Worm (Caenorhabditis elegans) whole organism, L4 larva: ENCODE data around the gene F28C10.3.

ENCODE experiments used
- F37D6.2 ChIP-seq: sonication (generic microtip); optimal IDR thresholded peaks from 2 replicates; lab custom pipeline; 2016; ENCODE audit warnings: mild to moderate bottlenecking, missing genetic modification characterization, missing compliant biosample characterization
- Y105C5A.15 ChIP-seq: fragments of 200-800 bp; sonication (Bioruptor generic); IDR thresholded peaks from 2 replicates; pipeline ENCODE4 v1.3.6; 2022; ENCODE audit warnings: missing genetic modification characterization, missing compliant biosample characterization
- Y5F2A.4 ChIP-seq: fragments of 200-800 bp; sonication (Bioruptor generic); optimal IDR thresholded peaks from 2 replicates; lab custom pipeline; 2018; ENCODE audit warnings: mild to moderate bottlenecking, missing genetic modification characterization, missing compliant biosample characterization
- aha-1 ChIP-seq: fragments of 150-350 bp; peaks from one replicate; lab custom pipeline; 2014; ENCODE audit warnings: missing biosample characterization, missing genetic modification characterization
- arid-1 ChIP-seq: fragments of 200-800 bp; sonication (Bioruptor generic); conservative IDR thresholded peaks from 2 replicates; pipeline ENCODE4 v1.3.6; 2022; ENCODE audit warnings: missing genetic modification reagents, missing genetic modification characterization, missing compliant biosample characterization
- attf-4 ChIP-seq: sonication (generic microtip); optimal IDR thresholded peaks from 3 replicates; lab custom pipeline; 2017; ENCODE audit warnings: missing biosample characterization, missing genetic modification characterization
- ceh-44 ChIP-seq: fragments of 200-800 bp; sonication (Bioruptor generic); IDR thresholded peaks from 2 replicates; pipeline ENCODE4 v1.3.6; 2022; ENCODE audit warnings: missing genetic modification reagents, missing genetic modification characterization, missing compliant biosample characterization
- daf-16 ChIP-seq, 3 experiments: sonication (generic microtip); optimal IDR thresholded peaks; 2 replicates each; lab custom pipeline; 2016 to 2017; ENCODE audit warnings: missing genetic modification characterization in 3 of 3, missing genetic modification reagents in 3 of 3, mild to moderate bottlenecking in 2 of 3, missing compliant biosample characterization in 2 of 3, missing biosample characterization in 1 of 3, moderate library complexity in 1 of 3
- dmd-9 ChIP-seq: fragments of 200-800 bp; sonication (Bioruptor generic); IDR thresholded peaks from 2 replicates; pipeline ENCODE4 v1.3.6; 2022; ENCODE audit warnings: missing genetic modification reagents, missing genetic modification characterization, missing compliant biosample characterization
- dpl-1 ChIP-seq: fragments of 150-350 bp; optimal IDR thresholded peaks from 2 replicates; lab custom pipeline; 2014; ENCODE audit warnings: missing biosample characterization, missing genetic modification reagents, missing genetic modification characterization
- egl-27 ChIP-seq: sonication (generic microtip); optimal IDR thresholded peaks from 3 replicates; lab custom pipeline; 2017; ENCODE audit warnings: missing biosample characterization, missing genetic modification reagents, missing genetic modification characterization
- fkh-10 ChIP-seq: fragments of 150-350 bp; optimal IDR thresholded peaks from 2 replicates; lab custom pipeline; 2014; ENCODE audit warnings: missing biosample characterization, missing genetic modification reagents, missing genetic modification characterization
- fos-1 ChIP-seq: fragments of 150-350 bp; optimal IDR thresholded peaks from 2 replicates; lab custom pipeline; 2014; ENCODE audit warnings: missing biosample characterization, missing genetic modification characterization
- gei-8 ChIP-seq: fragments of 200-800 bp; sonication (Bioruptor generic); optimal IDR thresholded peaks from 2 replicates; lab custom pipeline; 2018; ENCODE audit warnings: mild to moderate bottlenecking, missing genetic modification characterization, missing compliant biosample characterization
- hif-1 ChIP-seq, 2 experiments: sonication (generic microtip); optimal IDR thresholded peaks; 2 replicates each; lab custom pipeline; 2016 to 2017; ENCODE audit warnings: missing compliant biosample characterization in 2 of 2, missing genetic modification characterization in 2 of 2, missing genetic modification reagents in 2 of 2, missing genotype in 2 of 2, mild to moderate bottlenecking in 1 of 2
- hlh-11 ChIP-seq: fragments of 200-800 bp; sonication (Bioruptor generic); optimal IDR thresholded peaks from 2 replicates; lab custom pipeline; 2018; ENCODE audit warnings: mild to moderate bottlenecking, missing genetic modification characterization, missing compliant biosample characterization
- hlh-30 ChIP-seq: sonication (generic microtip); optimal IDR thresholded peaks from 2 replicates; lab custom pipeline; 2017; ENCODE audit warnings: antibody characterized with exemption, mild to moderate bottlenecking, missing genetic modification characterization, missing compliant biosample characterization; ENCODE audit not compliant: insufficient read depth
- hmg-1.1 ChIP-seq: fragments of 200-800 bp; sonication (Bioruptor generic); IDR thresholded peaks from 2 replicates; pipeline ENCODE4 v1.3.6; 2022; ENCODE audit warnings: missing genetic modification reagents, missing genetic modification characterization, missing compliant biosample characterization
- lin-1 ChIP-seq: fragments of 200-800 bp; sonication (Bioruptor generic); IDR thresholded peaks from 2 replicates; pipeline ENCODE4 v1.3.6; 2022; ENCODE audit warnings: missing genetic modification reagents, missing genetic modification characterization, missing compliant biosample characterization
- lin-13 ChIP-seq: fragments of 150-350 bp; optimal IDR thresholded peaks from 2 replicates; lab custom pipeline; 2014; ENCODE audit warnings: missing biosample characterization, missing genetic modification reagents, missing genetic modification characterization
- lin-15B ChIP-seq: fragments of 150-350 bp; sonication (generic microtip); optimal IDR thresholded peaks from 3 replicates; lab custom pipeline; 2014; ENCODE audit warnings: missing biosample characterization, missing genetic modification characterization
- mdl-1 ChIP-seq, 2 experiments: fragments of 150-350 bp in 1 of 2; sonication (generic microtip) in 1 of 2; optimal IDR thresholded peaks; 2 replicates each; lab custom pipeline; 2014 to 2017; ENCODE audit warnings: missing biosample characterization in 2 of 2, missing genetic modification characterization in 2 of 2
- mep-1 ChIP-seq: fragments of 150-350 bp; sonication (generic microtip); optimal IDR thresholded peaks from 3 replicates; lab custom pipeline; 2014; ENCODE audit warnings: missing biosample characterization, missing genetic modification characterization
- mes-2 ChIP-seq: sonication (generic microtip); optimal IDR thresholded peaks from 2 replicates; lab custom pipeline; 2016; ENCODE audit warnings: missing genotype, mild to moderate bottlenecking, missing genetic modification characterization, missing compliant biosample characterization; ENCODE audit not compliant: poor library complexity, severe bottlenecking
- mxl-3 ChIP-seq: fragments of 200-800 bp; sonication (Bioruptor generic); optimal IDR thresholded peaks from 2 replicates; lab custom pipeline; 2018; ENCODE audit warnings: mild to moderate bottlenecking, missing genetic modification characterization, missing compliant biosample characterization
- nhr-10 ChIP-seq: fragments of 150-350 bp; optimal IDR thresholded peaks from 2 replicates; lab custom pipeline; 2014; ENCODE audit warnings: missing biosample characterization, missing genetic modification characterization
- nhr-102 ChIP-seq: sonication (generic microtip); optimal IDR thresholded peaks from 2 replicates; lab custom pipeline; 2016; ENCODE audit warnings: mild to moderate bottlenecking, missing genetic modification characterization, moderate library complexity, missing compliant biosample characterization
- nhr-11 ChIP-seq: fragments of 150-350 bp; optimal IDR thresholded peaks from 2 replicates; lab custom pipeline; 2014; ENCODE audit warnings: missing biosample characterization, missing genetic modification characterization
- nhr-237 ChIP-seq: sonication (generic microtip); optimal IDR thresholded peaks from 2 replicates; lab custom pipeline; 2017; ENCODE audit warnings: missing biosample characterization, missing genetic modification characterization
- nhr-28 ChIP-seq: fragments of 150-350 bp; optimal IDR thresholded peaks from 2 replicates; lab custom pipeline; 2014; ENCODE audit warnings: missing biosample characterization, missing genetic modification characterization
- nhr-48 ChIP-seq: sonication (generic microtip); optimal IDR thresholded peaks from 2 replicates; lab custom pipeline; 2016; ENCODE audit warnings: mild to moderate bottlenecking, missing genetic modification characterization, missing compliant biosample characterization
- nhr-76 ChIP-seq: fragments of 150-350 bp; optimal IDR thresholded peaks from 2 replicates; lab custom pipeline; 2014; ENCODE audit warnings: missing biosample characterization, missing genetic modification characterization
- pha-4 ChIP-seq, 2 experiments: fragments of 150-350 bp in 1 of 2; fragments of 200-800 bp in 1 of 2; sonication (Bioruptor generic) in 1 of 2; IDR thresholded peaks in 1 of 2; optimal IDR thresholded peaks in 1 of 2; 2 replicates each; pipeline versions ENCODE4 v1.3.6 to Lab custom; 2014 to 2022; ENCODE audit warnings: missing genetic modification characterization in 2 of 2, missing genetic modification reagents in 2 of 2, missing biosample characterization in 1 of 2, missing compliant biosample characterization in 1 of 2
- rbr-2 ChIP-seq: sonication (generic microtip); optimal IDR thresholded peaks from 2 replicates; lab custom pipeline; 2016; ENCODE audit warnings: missing genotype, missing genetic modification characterization, missing compliant biosample characterization
- saeg-2 ChIP-seq: fragments of 200-800 bp; sonication (Bioruptor generic); IDR thresholded peaks from 2 replicates; pipeline ENCODE4 v1.3.6; 2022; ENCODE audit warnings: missing genetic modification reagents, missing genetic modification characterization, missing compliant biosample characterization
- sdz-12 ChIP-seq: fragments of 200-800 bp; sonication (Bioruptor generic); optimal IDR thresholded peaks from 2 replicates; lab custom pipeline; 2018; ENCODE audit warnings: mild to moderate bottlenecking, missing genetic modification characterization, missing compliant biosample characterization
- set-16 ChIP-seq: fragments of 200-800 bp; sonication (Bioruptor generic); IDR thresholded peaks from 2 replicates; pipeline ENCODE4 v1.3.6; 2022; ENCODE audit warnings: missing genetic modification reagents, missing genetic modification characterization, missing compliant biosample characterization
- skn-1 ChIP-seq: fragments of 150-350 bp; optimal IDR thresholded peaks from 2 replicates; lab custom pipeline; 2014; ENCODE audit warnings: missing biosample characterization, missing genetic modification characterization
- tra-1 ChIP-seq: fragments of 200-800 bp; sonication (Bioruptor generic); IDR thresholded peaks from 2 replicates; pipeline ENCODE4 v1.3.6; 2022; ENCODE audit warnings: missing genetic modification reagents, missing genetic modification characterization, missing compliant biosample characterization
- unc-130 ChIP-seq: sonication (generic microtip); optimal IDR thresholded peaks from 2 replicates; lab custom pipeline; 2016; ENCODE audit warnings: missing genetic modification reagents, missing genetic modification characterization, missing compliant biosample characterization
- unc-62 ChIP-seq, 3 experiments: fragments of 150-350 bp in 1 of 3; sonication (generic microtip); optimal IDR thresholded peaks in 2 of 3; peaks in 1 of 3; 1 replicate in 1 of 3; 2 replicates in 2 of 3; lab custom pipeline; 2014 to 2017; ENCODE audit warnings: missing biosample characterization in 3 of 3, missing genetic modification characterization in 3 of 3, missing genetic modification reagents in 3 of 3, missing genotype in 1 of 3
- zip-11 ChIP-seq: fragments of 200-800 bp; sonication (Bioruptor generic); IDR thresholded peaks from 2 replicates; pipeline ENCODE4 v1.3.6; 2022; ENCODE audit warnings: missing genetic modification characterization, missing compliant biosample characterization
- zip-2 ChIP-seq: fragments of 150-350 bp; optimal IDR thresholded peaks from 2 replicates; lab custom pipeline; 2014; ENCODE audit warnings: missing biosample characterization, missing genetic modification characterization
- ztf-11 ChIP-seq: fragments of 150-350 bp; optimal IDR thresholded peaks from 2 replicates; lab custom pipeline; 2014; ENCODE audit warnings: missing biosample characterization, missing genetic modification characterization

The F28C10.3 gene

DNA sequence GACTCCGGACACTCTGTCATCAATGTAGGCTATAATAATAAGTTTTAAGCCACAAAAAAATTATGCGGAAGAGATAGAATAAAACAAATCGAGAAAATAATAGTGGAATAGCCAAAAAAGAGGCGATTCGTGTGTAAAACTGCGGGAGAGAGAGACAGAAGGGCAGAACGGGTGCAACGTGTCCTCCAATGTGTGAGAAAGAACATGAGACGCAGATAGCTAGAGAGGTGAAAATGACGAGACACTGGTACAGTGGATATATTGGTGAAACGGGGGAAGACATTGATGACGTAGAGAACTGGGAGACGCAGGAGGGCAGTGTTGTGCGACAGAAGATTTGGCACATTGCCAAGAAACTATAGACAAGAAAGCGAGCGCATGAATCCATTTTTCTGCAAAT is at the start of gene F28C10.3 (continued):
- TF ChIP-seq fkh-10 (GFP tag; lab: Kevin White, UChicago): peak; percentile 25

DNA sequence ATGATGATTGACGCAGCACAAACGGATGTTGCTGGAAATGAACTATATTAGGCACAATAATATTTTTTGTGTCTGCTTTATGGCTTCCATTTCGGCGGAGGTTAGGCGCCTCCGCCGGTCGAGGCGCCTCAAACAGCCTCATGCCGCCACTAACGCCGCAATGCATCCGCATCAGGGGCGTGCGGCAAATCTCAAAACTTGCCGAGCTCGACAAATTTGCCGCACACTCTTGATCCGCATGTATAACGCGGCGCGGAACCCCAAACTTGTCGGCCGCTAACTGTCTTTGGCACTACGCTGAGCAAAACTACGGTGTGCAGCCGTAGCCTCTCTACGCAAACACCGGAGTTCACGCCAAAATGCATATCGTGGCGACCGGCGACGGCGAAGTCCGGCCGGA is 46.1 kb upstream of the F28C10.3 start:
- TF ChIP-seq unc-130 (no peak), daf-16 (GFP tag; optimal IDR thresholded peaks at IDR 0.05; lab: Kevin White, UChicago) (no peak), daf-16 (tag; optimal IDR thresholded peaks at IDR 0.05; lab: Kevin White, UChicago) (no peak), nhr-237 (tag; lab: Kevin White, UChicago) (no peak), set-16 (GFP tag; lab: Robert Waterston, UW) (peak; percentile 70), arid-1 (GFP tag; lab: Robert Waterston, UW) (no peak)
- TF ChIP-seq, all 104 proteins: peak for 1

DNA sequence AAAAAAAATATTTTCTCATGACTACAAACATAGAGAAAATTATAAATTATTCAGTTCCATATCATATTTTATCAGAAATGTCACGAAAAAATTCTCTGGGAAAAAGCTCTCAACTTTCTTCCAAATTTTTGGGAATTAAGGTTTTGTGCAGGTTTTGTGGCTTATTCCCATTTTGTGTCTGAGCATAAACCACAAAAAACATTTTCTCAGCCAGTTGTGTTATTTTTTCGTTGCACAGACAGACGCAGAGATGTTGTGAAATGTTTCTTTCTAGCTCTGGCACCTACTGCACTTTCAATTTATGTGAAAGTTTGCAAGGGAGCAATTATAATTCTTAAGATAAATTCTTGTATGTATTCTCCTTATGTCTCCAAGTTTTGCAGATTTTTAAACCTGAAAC is 39.5 kb upstream of the F28C10.3 start:
- TF ChIP-seq nhr-102 (peak; percentile 64), ztf-11 (tag; lab: Kevin White, UChicago) (no peak)

DNA sequence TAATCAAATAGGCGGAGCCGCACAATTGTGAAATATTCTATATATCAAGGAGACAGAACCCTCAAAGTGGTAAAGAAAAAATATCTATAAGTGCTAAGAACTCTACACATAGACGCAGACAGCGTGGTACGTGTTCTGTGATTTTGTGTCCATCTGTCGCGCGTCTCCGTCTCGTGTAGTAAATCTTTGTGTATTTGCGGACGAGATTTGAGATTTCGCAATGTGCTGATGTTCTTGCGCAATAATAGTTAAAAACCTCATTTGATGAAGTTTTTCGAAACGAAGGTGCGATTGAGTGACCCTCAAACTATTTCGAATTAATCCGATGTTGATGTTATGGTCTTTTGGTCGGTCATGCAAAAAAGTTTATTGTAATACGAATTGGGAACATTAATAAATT is 37.6 kb upstream of the F28C10.3 start:
- TF ChIP-seq aha-1 (tag; lab: Kevin White, UChicago): peak; percentile 91
- TF ChIP-seq ztf-11 (tag; lab: Kevin White, UChicago): no peak
- TF ChIP-seq dmd-9 (GFP tag; lab: Robert Waterston, UW): no peak
- TF ChIP-seq lin-15B (tag; lab: Kevin White, UChicago): no peak
- TF ChIP-seq hmg-1.1 (GFP tag; lab: Robert Waterston, UW): 0 out of 2 replicates have a peak, but pooled peaks have one; percentile 37
- no peak for TF ChIP-seq egl-27 (tag; lab: Kevin White, UChicago)
- no peak for TF ChIP-seq Y5F2A.4 (GFP tag; lab: Kevin White, UChicago)
- peak in 1 of 2 experiments; percentile 46 for TF ChIP-seq hif-1 (tag; optimal IDR thresholded peaks at IDR 0.05; lab: Kevin White, UChicago)
- no peak for TF ChIP-seq attf-4
- no peak for TF ChIP-seq Y105C5A.15 (GFP tag; lab: Robert Waterston, UW)
- no peak for TF ChIP-seq nhr-10
- peak; percentile 36 for TF ChIP-seq mes-2 (tag; lab: Kevin White, UChicago)
- no peak for TF ChIP-seq pha-4 (GFP tag; IDR thresholded peaks at IDR 0.05; lab: Robert Waterston, UW)
- TF ChIP-seq pha-4 (tag; optimal IDR thresholded peaks at IDR 0.05; lab: Kevin White, UChicago): peak; percentile 41
- TF ChIP-seq unc-62 (GFP tag; optimal IDR thresholded peaks at IDR 0.05 in 1 of 2; lab: Kevin White, UChicago): peak in 1 of 2 experiments; percentile 90
- no peak for TF ChIP-seq unc-62 (tag; optimal IDR thresholded peaks at IDR 0.05; lab: Kevin White, UChicago)
- peak; percentile 85 for TF ChIP-seq zip-2 (tag; lab: Kevin White, UChicago)
- TF ChIP-seq zip-11 (GFP tag; lab: Robert Waterston, UW): no peak
- no peak for TF ChIP-seq sdz-12 (GFP tag; lab: Kevin White, UChicago)
- TF ChIP-seq fkh-10 (GFP tag; lab: Kevin White, UChicago): peak; percentile 31
- no peak for TF ChIP-seq nhr-48
- peak; percentile 26 for TF ChIP-seq rbr-2 (tag; lab: Kevin White, UChicago)
- TF ChIP-seq tra-1 (GFP tag; lab: Robert Waterston, UW): no peak
- peak in 1 of 2 experiments; percentile 57 for TF ChIP-seq mdl-1 (tag; optimal IDR thresholded peaks at IDR 0.05; lab: Kevin White, UChicago)
- TF ChIP-seq nhr-102: peak; percentile 21
- no peak for TF ChIP-seq F37D6.2 (tag; lab: Kevin White, UChicago)
- TF ChIP-seq gei-8: no peak
- peak; percentile 81 for TF ChIP-seq nhr-11 (tag; lab: Kevin White, UChicago)
- peak; percentile 56 for TF ChIP-seq nhr-28 (tag; lab: Kevin White, UChicago)
- no peak for TF ChIP-seq nhr-237 (tag; lab: Kevin White, UChicago)
- no peak for TF ChIP-seq nhr-76 (tag; lab: Kevin White, UChicago)
- no peak for TF ChIP-seq lin-13 (GFP tag; lab: Kevin White, UChicago)
- peak; percentile 28 for TF ChIP-seq hlh-11 (tag; lab: Kevin White, UChicago)
- TF ChIP-seq hlh-30: peak; percentile 63
- no peak for TF ChIP-seq ceh-44 (GFP tag; lab: Robert Waterston, UW)
- peak; percentile 22 for TF ChIP-seq mxl-3
- peak; percentile 44 for TF ChIP-seq mep-1 (tag; lab: Kevin White, UChicago)
- no peak for TF ChIP-seq saeg-2 (GFP tag; lab: Robert Waterston, UW)
- TF ChIP-seq skn-1 (tag; lab: Kevin White, UChicago): no peak
- TF ChIP-seq dpl-1 (GFP tag; lab: Kevin White, UChicago): peak; percentile 4
- TF ChIP-seq fos-1 (tag; lab: Kevin White, UChicago): no peak
- TF ChIP-seq lin-1: no peak
